Fruit fly (Drosophila melanogaster): Measurements from ENCODE around the gene CG6843.

DNA sequence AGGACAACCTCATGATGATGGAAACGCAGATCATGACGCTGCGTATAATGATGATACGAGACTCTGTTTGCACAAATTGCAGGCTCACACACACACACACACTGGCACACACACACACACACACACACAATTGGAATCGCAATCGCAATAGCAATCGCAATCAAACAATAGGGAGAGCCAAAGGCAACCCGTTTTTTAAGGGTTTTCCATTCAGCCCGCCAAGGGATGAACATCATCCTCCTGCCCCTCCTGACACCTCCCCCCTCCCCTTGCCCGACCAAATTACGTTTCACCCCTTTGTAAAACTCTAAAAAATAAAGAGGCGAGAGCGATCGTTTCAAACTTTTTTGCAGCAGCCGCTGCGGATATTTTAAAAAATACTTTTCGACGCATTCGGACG is 49.2 kb upstream of the CG6843 start:
- TF ChIP-seq psq (optimal IDR thresholded peaks at IDR 0.05) (no peak), EcR (GFP tag; optimal IDR thresholded peaks at IDR 0.05) (no peak), pan (optimal IDR thresholded peaks at IDR 0.05) (no peak), usp (GFP tag; optimal IDR thresholded peaks at IDR 0.05) (no peak), CG8478 (optimal IDR thresholded peaks at IDR 0.05) (no peak), Dll (optimal IDR thresholded peaks at IDR 0.05) (no peak)
